Fruit fly (Drosophila melanogaster) whole organism, embryonic: ENCODE measurements around the gene ecd.

Experiments
- Atf3 ChIP-seq: fragments of 200-800 bp; sonication (Bioruptor generic); optimal IDR thresholded peaks from 3 replicates; lab custom pipeline; 2016; ENCODE audit warnings: missing biosample characterization, missing genetic modification characterization
- CG10366 ChIP-seq: fragments of 200-800 bp; sonication (Bioruptor generic); IDR thresholded peaks from 2 replicates; pipeline ENCODE4 v1.3.6; 2022; ENCODE audit warnings: missing biosample characterization, missing genetic modification characterization
- CG12299 ChIP-seq: fragments of 200-800 bp; sonication (Bioruptor generic); optimal IDR thresholded peaks from 2 replicates; lab custom pipeline; 2018; ENCODE audit warnings: missing biosample characterization, mild to moderate bottlenecking, missing genetic modification characterization
- CG1233 ChIP-seq: fragments of 200-800 bp; sonication (Bioruptor generic); optimal IDR thresholded peaks from 4 replicates; lab custom pipeline; 2018; ENCODE audit warnings: missing biosample characterization, mild to moderate bottlenecking, missing genetic modification characterization
- CG12744 ChIP-seq: fragments of 200-800 bp; sonication (Bioruptor generic); optimal IDR thresholded peaks from 2 replicates; lab custom pipeline; 2016; ENCODE audit warnings: missing biosample characterization, missing genetic modification characterization
- CG15601 ChIP-seq: fragments of 200-800 bp; sonication (Bioruptor generic); optimal IDR thresholded peaks from 3 replicates; lab custom pipeline; 2019; ENCODE audit warnings: missing biosample characterization, mild to moderate bottlenecking, missing genetic modification characterization, moderate library complexity
- CG17912 ChIP-seq: fragments of 200-800 bp; sonication (Bioruptor generic); optimal IDR thresholded peaks from 2 replicates; lab custom pipeline; 2018; ENCODE audit warnings: missing biosample characterization, mild to moderate bottlenecking, missing genetic modification characterization
- CG3065 ChIP-seq: fragments of 200-800 bp; sonication (Bioruptor generic); optimal IDR thresholded peaks from 2 replicates; lab custom pipeline; 2016; ENCODE audit warnings: missing biosample characterization, missing genetic modification characterization
- CG3281 ChIP-seq: fragments of 200-800 bp; sonication (Bioruptor generic); optimal IDR thresholded peaks from 3 replicates; lab custom pipeline; 2017; ENCODE audit warnings: missing biosample characterization, mild to moderate bottlenecking, missing genetic modification characterization
- CG4404 ChIP-seq: fragments of 200-800 bp; sonication (Bioruptor generic); IDR thresholded peaks from 2 replicates; pipeline ENCODE4 v1.3.6; 2022; ENCODE audit warnings: missing biosample characterization, missing genetic modification characterization
- CG6272 ChIP-seq: fragments of 200-800 bp; sonication (Bioruptor generic); IDR thresholded peaks from 2 replicates; pipeline ENCODE4 v1.3.6; 2022; ENCODE audit warnings: missing biosample characterization, missing genetic modification characterization
- CG6813 ChIP-seq: fragments of 200-800 bp; sonication (Bioruptor generic); optimal IDR thresholded peaks from 2 replicates; lab custom pipeline; 2017; ENCODE audit warnings: missing biosample characterization, missing genetic modification characterization, mild to moderate bottlenecking, moderate library complexity, missing genetic modification reagents
- CG8924 ChIP-seq: fragments of 200-800 bp; optimal IDR thresholded peaks from 3 replicates; lab custom pipeline; 2019; ENCODE audit warnings: missing biosample characterization, mild to moderate bottlenecking, missing genetic modification characterization, moderate library complexity
- CG9215 ChIP-seq: fragments of 200-800 bp; sonication (Bioruptor generic); IDR thresholded peaks from 2 replicates; pipeline ENCODE4 v1.3.6; 2022; ENCODE audit warnings: missing biosample characterization, missing genetic modification characterization
- CoRest ChIP-seq: fragments of 200-800 bp; sonication (Bioruptor generic); optimal IDR thresholded peaks from 3 replicates; lab custom pipeline; 2018; ENCODE audit warnings: missing biosample characterization, mild to moderate bottlenecking, missing genetic modification characterization, moderate library complexity
- CrebB ChIP-seq: fragments of 200-800 bp; sonication (Bioruptor generic); optimal IDR thresholded peaks from 3 replicates; lab custom pipeline; 2018; ENCODE audit warnings: missing biosample characterization, mild to moderate bottlenecking, missing genetic modification characterization
- Dip2 ChIP-seq: fragments of 200-800 bp; sonication (Bioruptor generic); IDR thresholded peaks from 2 replicates; pipeline ENCODE4 v1.3.6; 2022; ENCODE audit warnings: missing biosample characterization, missing genetic modification characterization
- E2f2 ChIP-seq: fragments of 200-800 bp; sonication (Bioruptor generic); IDR thresholded peaks from 2 replicates; pipeline ENCODE4 v1.3.6; 2022; ENCODE audit warnings: missing biosample characterization, missing genetic modification characterization
- H15 ChIP-seq: fragments of 200-800 bp; sonication (Bioruptor generic); IDR thresholded peaks from 3 replicates; pipeline ENCODE4 v1.3.6; 2022; ENCODE audit warnings: missing biosample characterization, missing genetic modification characterization
- Hand ChIP-seq: fragments of 200-800 bp; sonication (Bioruptor generic); optimal IDR thresholded peaks from 2 replicates; lab custom pipeline; 2017; ENCODE audit warnings: mild to moderate bottlenecking, missing biosample characterization, missing genetic modification reagents, missing genetic modification characterization
- Hsf ChIP-seq: fragments of 200-800 bp; sonication (Bioruptor generic); optimal IDR thresholded peaks from 3 replicates; lab custom pipeline; 2016; ENCODE audit warnings: missing biosample characterization, missing genetic modification characterization
- Max ChIP-seq: fragments of 200-800 bp; sonication (Bioruptor generic); optimal IDR thresholded peaks from 2 replicates; lab custom pipeline; 2016; ENCODE audit warnings: missing biosample characterization, mild to moderate bottlenecking, missing genetic modification characterization
- NC2α ChIP-seq: fragments of 200-800 bp; sonication (Bioruptor generic); optimal IDR thresholded peaks from 2 replicates; lab custom pipeline; 2016; ENCODE audit warnings: missing biosample characterization, missing genetic modification characterization
- Optix ChIP-seq: fragments of 200-800 bp; sonication (Bioruptor generic); IDR thresholded peaks from 3 replicates; pipeline ENCODE4 v1.3.6; 2022; ENCODE audit warnings: missing biosample characterization, missing genetic modification characterization
- Ravus ChIP-seq: fragments of 200-800 bp; sonication (Bioruptor generic); IDR thresholded peaks from 2 replicates; pipeline ENCODE4 v1.3.6; 2022; ENCODE audit warnings: missing biosample characterization, missing genetic modification characterization
- Rx ChIP-seq: fragments of 200-800 bp; sonication (Bioruptor generic); IDR thresholded peaks from 2 replicates; pipeline ENCODE4 v1.3.6; 2022; ENCODE audit warnings: missing biosample characterization, missing genetic modification characterization
- Scr ChIP-seq: fragments of 200-800 bp; sonication (Bioruptor generic); IDR thresholded peaks from 2 replicates; pipeline ENCODE4 v1.3.6; 2022; ENCODE audit warnings: missing biosample characterization, missing genetic modification characterization; ENCODE audit not compliant: partially characterized antibody
- Stat92E ChIP-seq, 3 experiments: fragments of >200 bp in 2 of 3; fragments of 200-800 bp in 1 of 3; sonication (Bioruptor generic) in 1 of 3; optimal IDR thresholded peaks; 2 replicates each; lab custom pipeline; 2017 to 2019; ENCODE audit warnings: missing biosample characterization in 3 of 3, missing genetic modification characterization in 3 of 3, mild to moderate bottlenecking in 1 of 3, moderate library complexity in 1 of 3
- ase ChIP-seq: fragments of 200-800 bp; sonication (Bioruptor generic); IDR thresholded peaks from 3 replicates; pipeline ENCODE4 v1.3.6; 2022; ENCODE audit warnings: missing biosample characterization, missing genetic modification characterization
- cad ChIP-seq: fragments of >200 bp; optimal IDR thresholded peaks from 2 replicates; lab custom pipeline; 2017; ENCODE audit warnings: missing biosample characterization, missing genetic modification characterization
- cato ChIP-seq: fragments of 200-800 bp; sonication (Bioruptor generic); optimal IDR thresholded peaks from 2 replicates; lab custom pipeline; 2016; ENCODE audit warnings: missing biosample characterization, missing genetic modification characterization, borderline replicate concordance
- chif ChIP-seq, 2 experiments: fragments of 200-800 bp; sonication (Bioruptor generic); optimal IDR thresholded peaks; 3 replicates each; lab custom pipeline; 2016; ENCODE audit warnings: missing biosample characterization in 2 of 2, missing genetic modification characterization in 2 of 2
- eve ChIP-seq, 2 experiments: fragments of >200 bp; optimal IDR thresholded peaks; 2 replicates each; lab custom pipeline; 2017; ENCODE audit warnings: missing biosample characterization in 2 of 2, missing genetic modification characterization in 2 of 2
- exex ChIP-seq: fragments of 200-800 bp; sonication (Bioruptor generic); optimal IDR thresholded peaks from 4 replicates; lab custom pipeline; 2018; ENCODE audit warnings: missing biosample characterization, mild to moderate bottlenecking, missing genetic modification characterization, moderate library complexity
- gcm ChIP-seq: fragments of 200-800 bp; sonication (Bioruptor generic); optimal IDR thresholded peaks from 2 replicates; lab custom pipeline; 2019; ENCODE audit warnings: missing biosample characterization, mild to moderate bottlenecking, missing genetic modification characterization, moderate library complexity
- gsb-n ChIP-seq: fragments of 200-800 bp; sonication (Bioruptor generic); optimal IDR thresholded peaks from 3 replicates; lab custom pipeline; 2018; ENCODE audit warnings: missing biosample characterization, mild to moderate bottlenecking, missing genetic modification characterization
- insv ChIP-seq, 2 experiments: fragments of 200-800 bp; sonication (Bioruptor generic); optimal IDR thresholded peaks; 3 replicates each; lab custom pipeline; 2016 to 2018; ENCODE audit warnings: missing biosample characterization in 2 of 2, missing genetic modification characterization in 2 of 2
- mam ChIP-seq: fragments of 200-800 bp; sonication (Bioruptor generic); optimal IDR thresholded peaks from 3 replicates; lab custom pipeline; 2016; ENCODE audit warnings: missing biosample characterization, missing genetic modification characterization
- pfk ChIP-seq: fragments of 200-800 bp; sonication (Bioruptor generic); optimal IDR thresholded peaks from 2 replicates; lab custom pipeline; 2018; ENCODE audit warnings: missing biosample characterization, mild to moderate bottlenecking, missing genetic modification characterization, moderate library complexity
- phol ChIP-seq: fragments of 200-800 bp; sonication (Bioruptor generic); optimal IDR thresholded peaks from 3 replicates; lab custom pipeline; 2018; ENCODE audit warnings: missing biosample characterization, mild to moderate bottlenecking, missing genetic modification characterization, moderate library complexity
- ranshi ChIP-seq: fragments of 200-800 bp; sonication (Bioruptor generic); IDR thresholded peaks from 2 replicates; pipeline ENCODE4 v1.3.6; 2022; ENCODE audit warnings: missing biosample characterization, missing genetic modification characterization
- sens-2 ChIP-seq: fragments of 200-800 bp; sonication (Bioruptor generic); IDR thresholded peaks from 2 replicates; pipeline ENCODE4 v1.3.6; 2022; ENCODE audit warnings: missing biosample characterization, missing genetic modification characterization
- slp2 ChIP-seq: fragments of 200-800 bp; sonication (Bioruptor generic); optimal IDR thresholded peaks from 2 replicates; lab custom pipeline; 2016; ENCODE audit warnings: missing biosample characterization, missing genetic modification characterization
- stwl ChIP-seq: fragments of 200-800 bp; sonication (Bioruptor generic); optimal IDR thresholded peaks from 3 replicates; lab custom pipeline; 2018; ENCODE audit warnings: missing biosample characterization, mild to moderate bottlenecking, missing genetic modification characterization, moderate library complexity
- tap ChIP-seq: fragments of 200-800 bp; optimal IDR thresholded peaks from 3 replicates; lab custom pipeline; 2019; ENCODE audit warnings: missing biosample characterization, mild to moderate bottlenecking, missing genetic modification characterization, moderate library complexity
- trh ChIP-seq: fragments of 200-800 bp; sonication (Bioruptor generic); optimal IDR thresholded peaks from 2 replicates; lab custom pipeline; 2016; ENCODE audit warnings: missing biosample characterization, missing genetic modification characterization
- tup ChIP-seq: fragments of 200-800 bp; sonication (Bioruptor generic); optimal IDR thresholded peaks from 2 replicates; lab custom pipeline; 2016; ENCODE audit warnings: missing biosample characterization, mild to moderate bottlenecking, missing genetic modification characterization, moderate library complexity
- unpg ChIP-seq: fragments of 200-800 bp; sonication (Bioruptor generic); optimal IDR thresholded peaks from 3 replicates; lab custom pipeline; 2018; ENCODE audit warnings: missing biosample characterization, mild to moderate bottlenecking, missing genetic modification characterization, moderate library complexity
- vvl ChIP-seq: fragments of 200-800 bp; sonication (Bioruptor generic); IDR thresholded peaks from 2 replicates; pipeline ENCODE4 v1.3.6; 2022; ENCODE audit warnings: missing biosample characterization, missing genetic modification characterization
- zen2 ChIP-seq: fragments of 200-800 bp; sonication (Bioruptor generic); IDR thresholded peaks from 3 replicates; pipeline ENCODE4 v1.3.6; 2022; ENCODE audit warnings: missing biosample characterization, missing genetic modification characterization; ENCODE audit not compliant: partially characterized antibody

Gene ecd

DNA sequence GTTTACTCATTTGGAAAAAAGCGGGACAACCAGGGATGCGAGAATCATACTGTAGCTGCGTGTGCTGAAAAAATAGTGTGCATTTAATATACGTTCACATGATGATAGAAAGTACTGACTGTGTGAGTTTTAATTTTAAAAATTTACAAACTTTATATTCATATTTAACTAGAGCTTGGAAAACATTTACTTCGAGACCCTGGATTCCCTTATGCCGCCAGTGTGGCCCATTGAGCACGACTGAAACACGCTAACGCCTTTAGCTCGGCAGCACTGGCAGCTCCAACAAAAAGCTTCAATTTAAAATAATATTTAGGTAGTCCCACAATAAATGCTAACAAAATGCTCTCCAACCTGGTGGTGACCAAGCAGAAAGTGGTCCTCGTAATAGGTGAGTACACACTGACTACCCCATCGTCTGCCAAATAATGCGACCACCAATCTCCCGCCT lies 8.2 kb downstream of the ecd start, which contains the start of the genes CG1275 and Elp5 (continued):
- TF ChIP-seq Scr (GFP tag; lab: Robert Waterston, UW) (0 out of 2 replicates have a peak, but pooled peaks have one; percentile 19), CoRest (tag; lab: Kevin White, UChicago) (peak; percentile 99), stwl (tag; lab: Kevin White, UChicago) (peak; percentile 75), CG12744 (GFP tag; lab: Kevin White, UChicago) (peak; percentile 97), Stat92E (GFP tag; optimal IDR thresholded peaks at IDR 0.05; lab: Kevin White, UChicago) (peak in 1 of 3 experiments; percentile 81), CG6272 (GFP tag; lab: Robert Waterston, UW) (peak; percentile 99), vvl (GFP tag; lab: Robert Waterston, UW) (peak; percentile 100), CG1233 (GFP tag; lab: Kevin White, UChicago) (peak; percentile 99), Ravus (peak; percentile 98), CrebB (tag; lab: Kevin White, UChicago) (peak; percentile 96), CG12299 (tag; lab: Kevin White, UChicago) (peak; percentile 97), Hsf (peak; percentile 99), unpg (peak; percentile 99), ranshi (GFP tag; lab: Robert Waterston, UW) (peak; percentile 100), H15 (GFP tag; lab: Robert Waterston, UW) (peak; percentile 99), CG8924 (tag; lab: Kevin White, UChicago) (peak; percentile 98), CG3281 (GFP tag; lab: Kevin White, UChicago) (peak; percentile 96), gsb-n (tag; lab: Kevin White, UChicago) (peak; percentile 97), E2f2 (GFP tag; lab: Robert Waterston, UW) (peak; percentile 93), mam (GFP tag; lab: Kevin White, UChicago) (peak; percentile 97), eve (GFP tag; optimal IDR thresholded peaks at IDR 0.05; lab: Kevin White, UChicago) (no peak), exex (tag; lab: Kevin White, UChicago) (peak; percentile 94), Max (GFP tag; lab: Kevin White, UChicago) (peak; percentile 94), Optix (peak; percentile 99), Rx (GFP tag; lab: Robert Waterston, UW) (peak; percentile 99), sens-2 (GFP tag; lab: Robert Waterston, UW) (peak; percentile 99), insv (GFP tag; optimal IDR thresholded peaks at IDR 0.05; lab: Kevin White, UChicago) (peak; percentile 16 to 76), pfk (GFP tag; lab: Kevin White, UChicago) (peak; percentile 71), Dip2 (GFP tag; lab: Robert Waterston, UW) (peak; percentile 81), CG4404 (peak; percentile 98), trh (peak; percentile 96), CG6813 (GFP tag; lab: Kevin White, UChicago) (peak; percentile 84), chif (GFP tag; optimal IDR thresholded peaks at IDR 0.05; lab: Kevin White, UChicago) (peak; percentile 95 to 97), CG17912 (GFP tag; lab: Kevin White, UChicago) (peak; percentile 97), tup (GFP tag; lab: Kevin White, UChicago) (peak; percentile 96), NC2α (peak; percentile 94), phol (tag; lab: Kevin White, UChicago) (peak; percentile 96), gcm (GFP tag; lab: Kevin White, UChicago) (peak; percentile 97), CG3065 (GFP tag; lab: Kevin White, UChicago) (peak; percentile 95), zen2 (no peak), Atf3 (peak; percentile 96), cad (GFP tag; lab: Kevin White, UChicago) (no peak), cato (GFP tag; lab: Kevin White, UChicago) (peak; percentile 97), slp2 (GFP tag; lab: Kevin White, UChicago) (peak; percentile 96), ase (GFP tag; lab: Robert Waterston, UW) (peak; percentile 100), CG10366 (GFP tag; lab: Robert Waterston, UW) (peak; percentile 100), CG9215 (GFP tag; lab: Robert Waterston, UW) (peak; percentile 98), Hand (peak; percentile 94), CG15601 (tag; lab: Kevin White, UChicago) (peak; percentile 96), tap (peak; percentile 99)
